Fruit fly (Drosophila melanogaster) whole organism, embryonic: ENCODE measurements around the gene Taf11.

Source experiments
- CG12155 ChIP-seq: fragments of 200-800 bp; sonication (Bioruptor generic); optimal IDR thresholded peaks from 3 replicates; lab custom pipeline; 2016; ENCODE audit warnings: missing biosample characterization, missing genetic modification characterization
- CG13424 ChIP-seq: fragments of 200-800 bp; sonication (Bioruptor generic); optimal IDR thresholded peaks from 2 replicates; lab custom pipeline; 2019; ENCODE audit warnings: missing biosample characterization, mild to moderate bottlenecking, missing genetic modification characterization, moderate library complexity
- CG13894 ChIP-seq: fragments of 200-800 bp; sonication (Bioruptor generic); optimal IDR thresholded peaks from 3 replicates; lab custom pipeline; 2018; ENCODE audit warnings: missing biosample characterization, mild to moderate bottlenecking, missing genetic modification characterization, moderate library complexity
- CG14860 ChIP-seq: fragments of 200-800 bp; sonication (Bioruptor generic); IDR thresholded peaks from 3 replicates; pipeline ENCODE4 v1.3.6; 2022; ENCODE audit warnings: missing biosample characterization, missing genetic modification characterization; ENCODE audit not compliant: partially characterized antibody
- CG16813 ChIP-seq: fragments of 200-800 bp; sonication (Bioruptor generic); IDR thresholded peaks from 3 replicates; pipeline ENCODE4 v1.3.6; 2022; ENCODE audit warnings: missing biosample characterization, missing genetic modification characterization; ENCODE audit not compliant: partially characterized antibody
- CG18764 ChIP-seq: fragments of 200-800 bp; sonication (Bioruptor generic); optimal IDR thresholded peaks from 3 replicates; lab custom pipeline; 2016; ENCODE audit warnings: missing biosample characterization, missing genetic modification characterization
- CG2129 ChIP-seq: fragments of 200-800 bp; sonication (Bioruptor generic); IDR thresholded peaks from 2 replicates; pipeline ENCODE4 v1.3.6; 2022; ENCODE audit warnings: missing biosample characterization, missing genetic modification characterization; ENCODE audit not compliant: partially characterized antibody
- CG30403 ChIP-seq: fragments of 200-800 bp; sonication (Bioruptor generic); optimal IDR thresholded peaks from 3 replicates; lab custom pipeline; 2016; ENCODE audit warnings: missing biosample characterization, missing genetic modification characterization
- CG34422 ChIP-seq: fragments of 200-800 bp; sonication (Bioruptor generic); IDR thresholded peaks from 3 replicates; pipeline ENCODE4 v1.3.6; 2022; ENCODE audit warnings: missing biosample characterization, missing genetic modification characterization
- CG3847 ChIP-seq: fragments of 200-800 bp; sonication (Bioruptor generic); IDR thresholded peaks from 2 replicates; pipeline ENCODE4 v1.3.6; 2022; ENCODE audit warnings: missing biosample characterization, missing genetic modification characterization
- CG3995 ChIP-seq: fragments of 200-800 bp; sonication (Bioruptor generic); optimal IDR thresholded peaks from 3 replicates; lab custom pipeline; 2016; ENCODE audit warnings: missing biosample characterization, missing genetic modification characterization
- CG4328 ChIP-seq: fragments of 200-800 bp; sonication (Bioruptor generic); optimal IDR thresholded peaks from 3 replicates; lab custom pipeline; 2017; ENCODE audit warnings: missing biosample characterization, missing genetic modification reagents, missing genetic modification characterization
- CG4617 ChIP-seq: fragments of 200-800 bp; sonication (Bioruptor generic); optimal IDR thresholded peaks from 3 replicates; lab custom pipeline; 2016; ENCODE audit warnings: missing biosample characterization, missing genetic modification characterization, borderline replicate concordance
- CG6689 ChIP-seq: fragments of 200-800 bp; sonication (Bioruptor generic); IDR thresholded peaks from 2 replicates; pipeline ENCODE4 v1.3.6; 2022; ENCODE audit warnings: missing biosample characterization, missing genetic modification characterization
- CoRest ChIP-seq: fragments of 200-800 bp; sonication (Bioruptor generic); optimal IDR thresholded peaks from 3 replicates; lab custom pipeline; 2018; ENCODE audit warnings: missing biosample characterization, mild to moderate bottlenecking, missing genetic modification characterization, moderate library complexity
- Doc3 ChIP-seq: fragments of 200-800 bp; sonication (Bioruptor generic); IDR thresholded peaks from 3 replicates; pipeline ENCODE4 v1.3.6; 2022; ENCODE audit warnings: missing biosample characterization, missing genetic modification characterization; ENCODE audit not compliant: partially characterized antibody
- Dref ChIP-seq: fragments of 200-800 bp; sonication (Bioruptor generic); IDR thresholded peaks from 2 replicates; pipeline ENCODE4 v1.3.6; 2022; ENCODE audit warnings: missing biosample characterization, missing genetic modification characterization
- E2f2 ChIP-seq: fragments of 200-800 bp; sonication (Bioruptor generic); IDR thresholded peaks from 2 replicates; pipeline ENCODE4 v1.3.6; 2022; ENCODE audit warnings: missing biosample characterization, missing genetic modification characterization
- Fer2 ChIP-seq: fragments of 200-800 bp; sonication (Bioruptor generic); optimal IDR thresholded peaks from 2 replicates; lab custom pipeline; 2018; ENCODE audit warnings: missing biosample characterization, mild to moderate bottlenecking, missing genetic modification characterization, moderate library complexity
- Opbp ChIP-seq: fragments of 200-800 bp; sonication (Bioruptor generic); IDR thresholded peaks from 3 replicates; pipeline ENCODE4 v1.3.6; 2022; ENCODE audit warnings: missing biosample characterization, missing genetic modification characterization; ENCODE audit not compliant: partially characterized antibody
- Side ChIP-seq: fragments of 200-800 bp; sonication (Bioruptor generic); optimal IDR thresholded peaks from 2 replicates; lab custom pipeline; 2016; ENCODE audit warnings: missing biosample characterization, missing genetic modification characterization
- Sry-δ ChIP-seq: fragments of 200-800 bp; sonication (Bioruptor generic); optimal IDR thresholded peaks from 2 replicates; lab custom pipeline; 2016; ENCODE audit warnings: missing biosample characterization, missing genetic modification characterization
- YL-1 ChIP-seq: fragments of 200-800 bp; sonication (Bioruptor generic); optimal IDR thresholded peaks from 3 replicates; lab custom pipeline; 2017; ENCODE audit warnings: missing biosample characterization, mild to moderate bottlenecking, missing genetic modification characterization
- al ChIP-seq: fragments of 200-800 bp; sonication (Bioruptor generic); IDR thresholded peaks from 2 replicates; pipeline ENCODE4 v1.3.6; 2022; ENCODE audit warnings: missing biosample characterization, missing genetic modification characterization
- amos ChIP-seq: fragments of 200-800 bp; sonication (Bioruptor generic); IDR thresholded peaks from 2 replicates; pipeline ENCODE4 v1.3.6; 2022; ENCODE audit warnings: missing biosample characterization, missing genetic modification characterization; ENCODE audit not compliant: partially characterized antibody
- croc ChIP-seq: fragments of 200-800 bp; sonication (Bioruptor generic); conservative IDR thresholded peaks from 3 replicates; pipeline ENCODE4 v1.3.6; 2022; ENCODE audit warnings: missing biosample characterization, missing genetic modification characterization
- dm ChIP-seq: fragments of 200-800 bp; sonication (Bioruptor generic); optimal IDR thresholded peaks from 3 replicates; lab custom pipeline; 2016; ENCODE audit warnings: missing biosample characterization, missing genetic modification characterization
- dmrt11E ChIP-seq: fragments of 200-800 bp; sonication (Bioruptor generic); optimal IDR thresholded peaks from 3 replicates; lab custom pipeline; 2018; ENCODE audit warnings: missing biosample characterization, mild to moderate bottlenecking, missing genetic modification characterization, moderate library complexity
- dpn ChIP-seq, 2 experiments: fragments of 200-800 bp; sonication (Bioruptor generic); optimal IDR thresholded peaks; 3 replicates each; lab custom pipeline; 2016; ENCODE audit warnings: missing biosample characterization in 2 of 2, missing genetic modification characterization in 2 of 2
- ewg ChIP-seq: fragments of 200-800 bp; sonication (Bioruptor generic); optimal IDR thresholded peaks from 3 replicates; lab custom pipeline; 2017; ENCODE audit warnings: mild to moderate bottlenecking, missing biosample characterization, missing genetic modification reagents, missing genetic modification characterization
- exex ChIP-seq: fragments of 200-800 bp; sonication (Bioruptor generic); optimal IDR thresholded peaks from 4 replicates; lab custom pipeline; 2018; ENCODE audit warnings: missing biosample characterization, mild to moderate bottlenecking, missing genetic modification characterization, moderate library complexity
- gem ChIP-seq: fragments of 200-800 bp; sonication (Bioruptor generic); optimal IDR thresholded peaks from 2 replicates; lab custom pipeline; 2019; ENCODE audit warnings: missing biosample characterization, mild to moderate bottlenecking, missing genetic modification characterization, moderate library complexity
- hkb ChIP-seq, 2 experiments: fragments of 200-800 bp in 1 of 2; fragments of >200 bp in 1 of 2; sonication (Bioruptor generic) in 1 of 2; IDR thresholded peaks in 1 of 2; optimal IDR thresholded peaks in 1 of 2; 2 replicates each; pipeline versions ENCODE4 v1.3.6 to Lab custom; 2017 to 2022; ENCODE audit warnings: missing biosample characterization in 1 of 2, missing genetic modification characterization in 1 of 2
- hth ChIP-seq: fragments of >200 bp; optimal IDR thresholded peaks from 2 replicates; lab custom pipeline; 2017; ENCODE audit warnings: inconsistent platforms
- ind ChIP-seq: fragments of 200-800 bp; sonication (Bioruptor generic); optimal IDR thresholded peaks from 3 replicates; lab custom pipeline; 2016; ENCODE audit warnings: missing biosample characterization, missing genetic modification characterization
- lab ChIP-seq: fragments of 200-800 bp; sonication (Bioruptor generic); optimal IDR thresholded peaks from 3 replicates; lab custom pipeline; 2017; ENCODE audit warnings: missing biosample characterization, missing genetic modification characterization, mild to moderate bottlenecking, moderate library complexity, missing genetic modification reagents
- lmd ChIP-seq: fragments of 200-800 bp; sonication (Bioruptor generic); IDR thresholded peaks from 2 replicates; pipeline ENCODE4 v1.3.6; 2022; ENCODE audit warnings: missing biosample characterization, missing genetic modification characterization
- nmo ChIP-seq: fragments of 200-800 bp; sonication (Bioruptor generic); optimal IDR thresholded peaks from 2 replicates; lab custom pipeline; 2018; ENCODE audit warnings: missing biosample characterization, mild to moderate bottlenecking, missing genetic modification characterization, moderate library complexity
- pzg ChIP-seq: fragments of 200-800 bp; sonication (Bioruptor generic); optimal IDR thresholded peaks from 3 replicates; lab custom pipeline; 2018; ENCODE audit warnings: missing biosample characterization, mild to moderate bottlenecking, missing genetic modification characterization, moderate library complexity
- sc ChIP-seq, 3 experiments: fragments of >200 bp in 2 of 3; fragments of 200-800 bp in 1 of 3; sonication (Bioruptor generic) in 1 of 3; optimal IDR thresholded peaks; 2 replicates in 2 of 3; 3 replicates in 1 of 3; lab custom pipeline; 2017; ENCODE audit warnings: mild to moderate bottlenecking in 1 of 3, missing biosample characterization in 1 of 3, missing genetic modification characterization in 1 of 3, missing genetic modification reagents in 1 of 3
- sr ChIP-seq: fragments of 200-800 bp; sonication (Bioruptor generic); IDR thresholded peaks from 3 replicates; pipeline ENCODE4 v1.3.6; 2022; ENCODE audit warnings: missing biosample characterization, missing genetic modification characterization
- stwl ChIP-seq: fragments of 200-800 bp; sonication (Bioruptor generic); optimal IDR thresholded peaks from 3 replicates; lab custom pipeline; 2018; ENCODE audit warnings: missing biosample characterization, mild to moderate bottlenecking, missing genetic modification characterization, moderate library complexity
- tin ChIP-seq: fragments of 200-800 bp; sonication (Bioruptor generic); optimal IDR thresholded peaks from 3 replicates; lab custom pipeline; 2016; ENCODE audit warnings: missing biosample characterization, missing genetic modification characterization
- trem ChIP-seq: fragments of 200-800 bp; optimal IDR thresholded peaks from 3 replicates; lab custom pipeline; 2019; ENCODE audit warnings: missing biosample characterization, mild to moderate bottlenecking, missing genetic modification characterization, moderate library complexity
- unc-4 ChIP-seq: fragments of 200-800 bp; sonication (Bioruptor generic); IDR thresholded peaks from 2 replicates; pipeline ENCODE4 v1.3.6; 2022; ENCODE audit warnings: missing biosample characterization, missing genetic modification characterization; ENCODE audit not compliant: partially characterized antibody
- vnd ChIP-seq: fragments of 200-800 bp; sonication (Bioruptor generic); IDR thresholded peaks from 3 replicates; pipeline ENCODE4 v1.3.6; 2022; ENCODE audit warnings: missing biosample characterization, missing genetic modification characterization; ENCODE audit not compliant: partially characterized antibody

Taf11 gene

dm6 chr2L:9763212-9763869, at the start of gene Taf11, which contains the start of gene und (continued):
- peak in 1 of 2 experiments; percentile 53 for TF ChIP-seq dpn (GFP tag; optimal IDR thresholded peaks at IDR 0.05; lab: Kevin White, UChicago)
- TF ChIP-seq unc-4 (GFP tag; lab: Robert Waterston, UW): peak; percentile 75
- peak; percentile 42 for TF ChIP-seq CG12155 (GFP tag; lab: Kevin White, UChicago)
- TF ChIP-seq Dref: 0 out of 2 replicates have a peak, but pooled peaks have one; percentile 27
- TF ChIP-seq CG13424 (tag; lab: Kevin White, UChicago): peak; percentile 47
- peak; percentile 72 for TF ChIP-seq amos
- 0 out of 3 replicates have a peak, but pooled peaks have one; percentile 47 for TF ChIP-seq Opbp (GFP tag; lab: Robert Waterston, UW)
- no peak for TF ChIP-seq sr
- TF ChIP-seq Fer2 (tag; lab: Kevin White, UChicago): peak; percentile 3
- TF ChIP-seq vnd (GFP tag; lab: Robert Waterston, UW): peak; percentile 80
- peak; percentile 48; the same call in 1 of the 3 replicates for TF ChIP-seq CG14860 (GFP tag; lab: Robert Waterston, UW)
- peak; percentile 61; the same call in 2 of the 3 replicates for TF ChIP-seq Doc3
- TF ChIP-seq al (GFP tag; lab: Robert Waterston, UW): no peak
- no peak for TF ChIP-seq hth (lab: Kevin White, UChicago)
- peak; percentile 59 for TF ChIP-seq lab (GFP tag; lab: Kevin White, UChicago)
- TF ChIP-seq CG30403: peak; percentile 39
- no peak for TF ChIP-seq CG13894 (tag; lab: Kevin White, UChicago)
- peak; percentile 19 for TF ChIP-seq hkb (optimal IDR thresholded peaks at IDR 0.05; lab: Kevin White, UChicago)
- no peak for TF ChIP-seq hkb (GFP tag; IDR thresholded peaks at IDR 0.05; lab: Robert Waterston, UW)
- no peak for TF ChIP-seq sc (optimal IDR thresholded peaks at IDR 0.05; lab: Kevin White, UChicago)
- no peak for TF ChIP-seq sc (GFP tag; optimal IDR thresholded peaks at IDR 0.05; lab: Kevin White, UChicago)
- peak; percentile 17 for TF ChIP-seq CG4328
- peak; percentile 30; the same call in 2 of the 3 replicates for TF ChIP-seq CG34422 (GFP tag; lab: Robert Waterston, UW)
- TF ChIP-seq CoRest (tag; lab: Kevin White, UChicago): peak; percentile 65
- TF ChIP-seq gem (tag; lab: Kevin White, UChicago): no peak
- peak; percentile 81 for TF ChIP-seq CG16813 (GFP tag; lab: Robert Waterston, UW)
- TF ChIP-seq tin (GFP tag; lab: Kevin White, UChicago): peak; percentile 44
- peak; percentile 20 for TF ChIP-seq ewg
- TF ChIP-seq dm: peak; percentile 90
- TF ChIP-seq lmd (GFP tag; lab: Robert Waterston, UW): peak; percentile 20; the same call in 1 of the 2 replicates
- peak; percentile 71 for TF ChIP-seq nmo (GFP tag; lab: Kevin White, UChicago)
- TF ChIP-seq CG3847 (GFP tag; lab: Robert Waterston, UW): peak; percentile 60
- peak; percentile 49; the same call in 1 of the 2 replicates for TF ChIP-seq E2f2 (GFP tag; lab: Robert Waterston, UW)
- TF ChIP-seq CG6689 (GFP tag; lab: Robert Waterston, UW): no peak
- no peak for TF ChIP-seq Side (GFP tag; lab: Kevin White, UChicago)
- peak; percentile 46 for TF ChIP-seq CG4617 (GFP tag; lab: Kevin White, UChicago)
- TF ChIP-seq CG18764 (GFP tag; lab: Kevin White, UChicago): peak; percentile 31
- no peak for TF ChIP-seq croc (GFP tag; lab: Robert Waterston, UW)
- peak; percentile 36 for TF ChIP-seq pzg (GFP tag; lab: Kevin White, UChicago)
- TF ChIP-seq trem (tag; lab: Kevin White, UChicago): peak; percentile 20
- peak; percentile 52 for TF ChIP-seq ind
- peak; percentile 80 for TF ChIP-seq YL-1 (GFP tag; lab: Kevin White, UChicago)
- peak; percentile 15 for TF ChIP-seq dmrt11E (tag; lab: Kevin White, UChicago)
- peak; percentile 40; the same call in 1 of the 2 replicates for TF ChIP-seq CG2129 (GFP tag; lab: Robert Waterston, UW)
- TF ChIP-seq exex (tag; lab: Kevin White, UChicago): peak; percentile 9
- peak; percentile 52 for TF ChIP-seq stwl (tag; lab: Kevin White, UChicago)
- peak; percentile 28 for TF ChIP-seq CG3995 (GFP tag; lab: Kevin White, UChicago)
- TF ChIP-seq Sry-δ (GFP tag; lab: Kevin White, UChicago): peak; percentile 59
